Fruit fly (Drosophila melanogaster) whole organism, embryonic: ENCODE results near the gene Polr3E.

Experiments
- CG10209 ChIP-seq: fragments of 200-800 bp; sonication (Bioruptor generic); optimal IDR thresholded peaks from 3 replicates; lab custom pipeline; 2017; ENCODE audit warnings: missing biosample characterization, mild to moderate bottlenecking, missing genetic modification characterization, missing genetic modification reagents
- CG12659 ChIP-seq: fragments of 200-800 bp; sonication (Bioruptor generic); optimal IDR thresholded peaks from 3 replicates; lab custom pipeline; 2017; ENCODE audit warnings: mild to moderate bottlenecking, missing biosample characterization, missing genetic modification reagents, missing genetic modification characterization
- CG12744 ChIP-seq: fragments of 200-800 bp; sonication (Bioruptor generic); optimal IDR thresholded peaks from 2 replicates; lab custom pipeline; 2016; ENCODE audit warnings: missing biosample characterization, missing genetic modification characterization
- CG14014 ChIP-seq: fragments of 200-800 bp; sonication (Bioruptor generic); IDR thresholded peaks from 2 replicates; pipeline ENCODE4 v1.3.6; 2022; ENCODE audit warnings: missing biosample characterization, missing genetic modification characterization
- CG14050 ChIP-seq: fragments of 200-800 bp; sonication (Bioruptor generic); IDR thresholded peaks from 3 replicates; pipeline ENCODE4 v1.3.6; 2022; ENCODE audit warnings: missing biosample characterization, missing genetic modification characterization
- CG14965 ChIP-seq: fragments of 200-800 bp; sonication (Bioruptor generic); optimal IDR thresholded peaks from 2 replicates; lab custom pipeline; 2016; ENCODE audit warnings: missing biosample characterization, missing genetic modification characterization, borderline replicate concordance
- CG15601 ChIP-seq: fragments of 200-800 bp; sonication (Bioruptor generic); optimal IDR thresholded peaks from 3 replicates; lab custom pipeline; 2019; ENCODE audit warnings: missing biosample characterization, mild to moderate bottlenecking, missing genetic modification characterization, moderate library complexity
- CG1603 ChIP-seq: fragments of 200-800 bp; sonication (Bioruptor generic); optimal IDR thresholded peaks from 2 replicates; lab custom pipeline; 2019; ENCODE audit warnings: missing biosample characterization, mild to moderate bottlenecking, missing genetic modification characterization, moderate library complexity
- CG16863 ChIP-seq: fragments of 200-800 bp; sonication (Bioruptor generic); optimal IDR thresholded peaks from 3 replicates; lab custom pipeline; 2016; ENCODE audit warnings: missing biosample characterization, missing genetic modification characterization
- CG17328 ChIP-seq: fragments of 200-800 bp; sonication (Bioruptor generic); IDR thresholded peaks from 2 replicates; pipeline ENCODE4 v1.3.6; 2022; ENCODE audit warnings: missing biosample characterization, missing genetic modification characterization
- CG18011 ChIP-seq: fragments of 200-800 bp; sonication (Bioruptor generic); optimal IDR thresholded peaks from 2 replicates; lab custom pipeline; 2017; ENCODE audit warnings: missing biosample characterization, missing genetic modification characterization, mild to moderate bottlenecking, moderate library complexity, missing genotype
- CG18619 ChIP-seq: fragments of 200-800 bp; sonication (Bioruptor generic); optimal IDR thresholded peaks from 3 replicates; lab custom pipeline; 2017; ENCODE audit warnings: missing biosample characterization, mild to moderate bottlenecking, missing genetic modification characterization
- CG31365 ChIP-seq: fragments of 200-800 bp; sonication (Bioruptor generic); optimal IDR thresholded peaks from 2 replicates; lab custom pipeline; 2018; ENCODE audit warnings: missing biosample characterization, mild to moderate bottlenecking, missing genetic modification characterization
- CG32767 ChIP-seq: fragments of 200-800 bp; sonication (Bioruptor generic); IDR thresholded peaks from 2 replicates; pipeline ENCODE4 v1.3.6; 2022; ENCODE audit warnings: missing biosample characterization, missing genetic modification characterization
- CG32772 ChIP-seq: fragments of 200-800 bp; sonication (Bioruptor generic); IDR thresholded peaks from 2 replicates; pipeline ENCODE4 v1.3.6; 2022; ENCODE audit warnings: missing biosample characterization, missing genetic modification characterization
- CG4730 ChIP-seq: fragments of 200-800 bp; sonication (Bioruptor generic); IDR thresholded peaks from 2 replicates; pipeline ENCODE4 v1.3.6; 2022; ENCODE audit warnings: missing biosample characterization, missing genetic modification characterization
- CG7963 ChIP-seq: fragments of 200-800 bp; sonication (Bioruptor generic); IDR thresholded peaks from 3 replicates; pipeline ENCODE4 v1.3.6; 2022; ENCODE audit warnings: missing biosample characterization, missing genetic modification characterization; ENCODE audit not compliant: partially characterized antibody
- D ChIP-seq, 2 experiments: fragments of 200-800 bp in 1 of 2; fragments of >200 bp in 1 of 2; sonication (Bioruptor generic) in 1 of 2; optimal IDR thresholded peaks; 2 replicates in 1 of 2; 3 replicates in 1 of 2; lab custom pipeline; 2017; ENCODE audit warnings: mild to moderate bottlenecking in 1 of 2, missing biosample characterization in 1 of 2, missing genetic modification characterization in 1 of 2, missing genetic modification reagents in 1 of 2
- Dref ChIP-seq: fragments of 200-800 bp; sonication (Bioruptor generic); IDR thresholded peaks from 2 replicates; pipeline ENCODE4 v1.3.6; 2022; ENCODE audit warnings: missing biosample characterization, missing genetic modification characterization
- Drgx ChIP-seq: fragments of 200-800 bp; sonication (Bioruptor generic); IDR thresholded peaks from 2 replicates; pipeline ENCODE4 v1.3.6; 2022; ENCODE audit warnings: missing biosample characterization, missing genetic modification characterization
- Eip74EF ChIP-seq, 2 experiments: fragments of 200-800 bp in 1 of 2; fragments of >200 bp in 1 of 2; sonication (Bioruptor generic) in 1 of 2; optimal IDR thresholded peaks; 2 replicates each; lab custom pipeline; 2017 to 2019; ENCODE audit warnings: missing biosample characterization in 2 of 2, missing genetic modification characterization in 2 of 2, mild to moderate bottlenecking in 1 of 2, moderate library complexity in 1 of 2
- Fer3 ChIP-seq: fragments of 200-800 bp; sonication (Bioruptor generic); optimal IDR thresholded peaks from 2 replicates; lab custom pipeline; 2018; ENCODE audit warnings: missing biosample characterization, mild to moderate bottlenecking, missing genetic modification characterization, moderate library complexity
- H2.0 ChIP-seq: fragments of 200-800 bp; sonication (Bioruptor generic); IDR thresholded peaks from 2 replicates; pipeline ENCODE4 v1.3.6; 2022; ENCODE audit warnings: missing biosample characterization, missing genetic modification characterization
- HLH4C ChIP-seq: fragments of 200-800 bp; sonication (Bioruptor generic); IDR thresholded peaks from 3 replicates; pipeline ENCODE4 v1.3.6; 2022; ENCODE audit warnings: missing biosample characterization, missing genetic modification characterization; ENCODE audit not compliant: partially characterized antibody
- HmgD ChIP-seq: fragments of 200-800 bp; sonication (Bioruptor generic); optimal IDR thresholded peaks from 3 replicates; lab custom pipeline; 2016; ENCODE audit warnings: missing biosample characterization, missing genetic modification characterization
- Optix ChIP-seq: fragments of 200-800 bp; sonication (Bioruptor generic); IDR thresholded peaks from 3 replicates; pipeline ENCODE4 v1.3.6; 2022; ENCODE audit warnings: missing biosample characterization, missing genetic modification characterization
- ato ChIP-seq: fragments of 200-800 bp; sonication (Bioruptor generic); IDR thresholded peaks from 2 replicates; pipeline ENCODE4 v1.3.6; 2022; ENCODE audit warnings: missing biosample characterization, missing genetic modification characterization; ENCODE audit not compliant: partially characterized antibody
- dati ChIP-seq: fragments of 200-800 bp; sonication (Bioruptor generic); IDR thresholded peaks from 2 replicates; pipeline ENCODE4 v1.3.6; 2022; ENCODE audit warnings: missing biosample characterization, missing genetic modification characterization
- dmrt11E ChIP-seq: fragments of 200-800 bp; sonication (Bioruptor generic); optimal IDR thresholded peaks from 3 replicates; lab custom pipeline; 2018; ENCODE audit warnings: missing biosample characterization, mild to moderate bottlenecking, missing genetic modification characterization, moderate library complexity
- grau ChIP-seq: fragments of 200-800 bp; optimal IDR thresholded peaks from 3 replicates; lab custom pipeline; 2019; ENCODE audit warnings: missing biosample characterization, mild to moderate bottlenecking, missing genetic modification characterization, moderate library complexity
- hbn ChIP-seq: fragments of 200-800 bp; sonication (Bioruptor generic); IDR thresholded peaks from 2 replicates; pipeline ENCODE4 v1.3.6; 2022; ENCODE audit warnings: missing biosample characterization, missing genetic modification characterization; ENCODE audit not compliant: partially characterized antibody
- kni ChIP-seq: fragments of 200-800 bp; sonication (Bioruptor generic); optimal IDR thresholded peaks from 3 replicates; lab custom pipeline; 2017; ENCODE audit warnings: mild to moderate bottlenecking, missing biosample characterization, missing genetic modification reagents, missing genetic modification characterization
- lilli ChIP-seq: fragments of 200-800 bp; sonication (Bioruptor generic); optimal IDR thresholded peaks from 3 replicates; lab custom pipeline; 2016; ENCODE audit warnings: missing biosample characterization, missing genetic modification characterization
- lola ChIP-seq, 3 experiments: fragments of >200 bp in 2 of 3; fragments of 200-800 bp in 1 of 3; sonication (Bioruptor generic) in 1 of 3; optimal IDR thresholded peaks; 2 replicates each; lab custom pipeline; 2017 to 2019; ENCODE audit warnings: missing biosample characterization in 3 of 3, missing genetic modification characterization in 3 of 3, mild to moderate bottlenecking in 1 of 3, moderate library complexity in 1 of 3
- mam ChIP-seq: fragments of 200-800 bp; sonication (Bioruptor generic); optimal IDR thresholded peaks from 3 replicates; lab custom pipeline; 2016; ENCODE audit warnings: missing biosample characterization, missing genetic modification characterization
- mld ChIP-seq: fragments of 200-800 bp; sonication (Bioruptor generic); IDR thresholded peaks from 3 replicates; pipeline ENCODE4 v1.3.6; 2022; ENCODE audit warnings: missing biosample characterization, missing genetic modification characterization; ENCODE audit not compliant: partially characterized antibody
- prd ChIP-seq, 3 experiments: fragments of >200 bp in 2 of 3; fragments of 200-800 bp in 1 of 3; sonication (Bioruptor generic) in 1 of 3; optimal IDR thresholded peaks in 2 of 3; IDR thresholded peaks in 1 of 3; 2 replicates in 2 of 3; 3 replicates in 1 of 3; pipeline versions ENCODE4 v1.3.6 to Lab custom; 2017 to 2022; ENCODE audit warnings: missing biosample characterization in 1 of 3, missing genetic modification characterization in 1 of 3
- psq ChIP-seq: fragments of 200-800 bp; sonication (Bioruptor generic); optimal IDR thresholded peaks from 2 replicates; lab custom pipeline; 2017; ENCODE audit warnings: missing biosample characterization, missing genetic modification characterization
- rib ChIP-seq: fragments of 200-800 bp; sonication (Bioruptor generic); IDR thresholded peaks from 2 replicates; pipeline ENCODE4 v1.3.6; 2022; ENCODE audit warnings: missing biosample characterization, missing genetic modification characterization
- ro ChIP-seq: fragments of 200-800 bp; sonication (Bioruptor generic); IDR thresholded peaks from 2 replicates; pipeline ENCODE4 v1.3.6; 2022; ENCODE audit warnings: missing biosample characterization, missing genetic modification characterization
- sens-2 ChIP-seq: fragments of 200-800 bp; sonication (Bioruptor generic); IDR thresholded peaks from 2 replicates; pipeline ENCODE4 v1.3.6; 2022; ENCODE audit warnings: missing biosample characterization, missing genetic modification characterization
- sisA ChIP-seq: fragments of 200-800 bp; sonication (Bioruptor generic); IDR thresholded peaks from 2 replicates; pipeline ENCODE4 v1.3.6; 2022; ENCODE audit warnings: missing biosample characterization, missing genetic modification characterization
- slbo ChIP-seq: fragments of 200-800 bp; sonication (Bioruptor generic); IDR thresholded peaks from 2 replicates; pipeline ENCODE4 v1.3.6; 2022; ENCODE audit warnings: missing biosample characterization, missing genetic modification characterization
- tin ChIP-seq: fragments of 200-800 bp; sonication (Bioruptor generic); optimal IDR thresholded peaks from 3 replicates; lab custom pipeline; 2016; ENCODE audit warnings: missing biosample characterization, missing genetic modification characterization
- trem ChIP-seq: fragments of 200-800 bp; optimal IDR thresholded peaks from 3 replicates; lab custom pipeline; 2019; ENCODE audit warnings: missing biosample characterization, mild to moderate bottlenecking, missing genetic modification characterization, moderate library complexity
- unc-4 ChIP-seq: fragments of 200-800 bp; sonication (Bioruptor generic); IDR thresholded peaks from 2 replicates; pipeline ENCODE4 v1.3.6; 2022; ENCODE audit warnings: missing biosample characterization, missing genetic modification characterization; ENCODE audit not compliant: partially characterized antibody
- z ChIP-seq: fragments of 200-800 bp; sonication (Bioruptor generic); IDR thresholded peaks from 3 replicates; pipeline ENCODE4 v1.3.6; 2022; ENCODE audit warnings: missing biosample characterization, missing genetic modification characterization

Gene Polr3E

DNA sequence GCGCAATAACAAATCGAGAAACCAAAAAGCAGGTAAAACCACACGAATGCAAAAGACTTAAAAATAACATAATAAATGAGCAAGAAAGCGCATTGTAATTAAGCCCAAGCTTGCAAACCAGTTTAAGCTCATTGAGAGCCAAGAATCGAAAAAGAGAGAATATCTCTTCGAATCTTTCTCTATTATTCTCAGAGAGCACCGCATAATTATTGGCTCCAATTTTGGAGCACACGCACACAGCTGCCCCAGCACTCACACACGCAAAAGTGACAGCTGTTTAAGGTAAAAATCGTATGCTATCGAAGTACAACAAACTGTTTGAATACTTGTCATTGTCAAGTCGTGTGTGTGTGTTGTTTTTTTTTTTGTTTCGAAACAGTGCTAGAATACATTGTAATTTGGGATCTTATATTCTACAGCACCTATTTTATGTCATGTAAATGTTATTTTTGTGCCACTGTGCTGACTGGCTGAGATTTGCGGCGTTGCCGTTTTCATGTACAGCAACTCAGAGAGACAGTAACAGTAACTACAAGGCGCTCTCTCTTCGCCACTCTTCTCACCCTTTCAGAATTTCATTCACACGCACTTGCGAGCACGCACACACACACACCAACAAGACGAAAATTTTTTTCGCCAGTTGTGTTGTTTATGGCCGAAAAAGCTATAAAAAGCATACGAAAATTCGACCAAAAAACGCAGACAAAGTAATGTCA is 22.1 kb upstream of the Polr3E start (continued):
- TF ChIP-seq psq (GFP tag; lab: Kevin White, UChicago) (no peak), sisA (GFP tag; lab: Robert Waterston, UW) (peak; percentile 63), CG18011 (GFP tag; lab: Kevin White, UChicago) (peak; percentile 36), CG7963 (GFP tag; lab: Robert Waterston, UW) (no peak), HmgD (GFP tag; lab: Kevin White, UChicago) (no peak), unc-4 (GFP tag; lab: Robert Waterston, UW) (no peak), CG32772 (GFP tag; lab: Robert Waterston, UW) (peak; percentile 51; the same call in 1 of the 2 replicates), CG12659 (GFP tag; lab: Kevin White, UChicago) (peak; percentile 30), Fer3 (tag; lab: Kevin White, UChicago) (peak; percentile 32), ro (GFP tag; lab: Robert Waterston, UW) (no peak), mld (GFP tag; lab: Robert Waterston, UW) (no peak), hbn (GFP tag; lab: Robert Waterston, UW) (no peak), rib (GFP tag; lab: Robert Waterston, UW) (0 out of 2 replicates have a peak, but pooled peaks have one; percentile 31), CG32767 (GFP tag; lab: Robert Waterston, UW) (peak; percentile 61; the same call in 1 of the 2 replicates), CG15601 (tag; lab: Kevin White, UChicago) (no peak), sens-2 (peak; percentile 79), Drgx (peak; percentile 87), ato (no peak), CG16863 (GFP tag; lab: Kevin White, UChicago) (peak; percentile 58), CG17328 (GFP tag; lab: Robert Waterston, UW) (peak; percentile 60), trem (tag; lab: Kevin White, UChicago) (no peak), CG12744 (GFP tag; lab: Kevin White, UChicago) (peak; percentile 2), HLH4C (no peak), dmrt11E (tag; lab: Kevin White, UChicago) (peak; percentile 16), lilli (GFP tag; lab: Kevin White, UChicago) (peak; percentile 54), tin (peak; percentile 22), CG18619 (peak; percentile 27), Eip74EF (GFP tag; optimal IDR thresholded peaks at IDR 0.05; lab: Kevin White, UChicago) (no peak), lola (GFP tag; optimal IDR thresholded peaks at IDR 0.05; lab: Kevin White, UChicago) (no peak), kni (GFP tag; lab: Kevin White, UChicago) (no peak), prd (optimal IDR thresholded peaks at IDR 0.05; lab: Kevin White, UChicago) (no peak), prd (GFP tag; IDR thresholded peaks at IDR 0.05; lab: Robert Waterston, UW) (peak; percentile 73; the same call in 2 of the 3 replicates), CG4730 (GFP tag; lab: Robert Waterston, UW) (no peak; the same call in 1 of the 2 replicates), Dref (no peak), CG31365 (no peak), dati (GFP tag; lab: Robert Waterston, UW) (no peak), Optix (peak; percentile 67; the same call in 2 of the 3 replicates), CG14050 (GFP tag; lab: Robert Waterston, UW) (0 out of 3 replicates have a peak, but pooled peaks have one; percentile 49), CG10209 (GFP tag; lab: Kevin White, UChicago) (peak; percentile 18), H2.0 (peak; percentile 40; the same call in 1 of the 2 replicates), CG14965 (GFP tag; lab: Kevin White, UChicago) (no peak), slbo (GFP tag; lab: Robert Waterston, UW) (peak; percentile 70), grau (no peak), CG1603 (tag; lab: Kevin White, UChicago) (peak; percentile 17), z (GFP tag; lab: Robert Waterston, UW) (no peak), mam (GFP tag; lab: Kevin White, UChicago) (peak; percentile 60), D (optimal IDR thresholded peaks at IDR 0.05; lab: Kevin White, UChicago) (no peak), D (GFP tag; optimal IDR thresholded peaks at IDR 0.05; lab: Kevin White, UChicago) (no peak), CG14014 (GFP tag; lab: Robert Waterston, UW) (peak; percentile 56)
